Worm (Caenorhabditis elegans) whole organism, L1 larva: ENCODE results near the gene F48E8.4.
A peak's percentile ranks its signal among the peaks of the same experiment; 100 is the strongest.

ENCODE experiments used
- Y116A8C.19 ChIP-seq: sonication (generic microtip); optimal IDR thresholded peaks from 2 replicates; lab custom pipeline; 2016; ENCODE audit warnings: missing compliant biosample characterization, missing genetic modification characterization, borderline replicate concordance
- alr-1 ChIP-seq: fragments of 200-800 bp; sonication (Bioruptor generic); optimal IDR thresholded peaks from 2 replicates; lab custom pipeline; 2018; ENCODE audit warnings: borderline replicate concordance, mild to moderate bottlenecking, missing genetic modification characterization, missing compliant biosample characterization
- ama-1 ChIP-seq: fragments of 150-350 bp; optimal IDR thresholded peaks from 2 replicates; lab custom pipeline; 2014
- ceh-8 ChIP-seq: fragments of 200-800 bp; sonication (Bioruptor generic); optimal IDR thresholded peaks from 2 replicates; lab custom pipeline; 2018; ENCODE audit warnings: mild to moderate bottlenecking, missing genetic modification characterization, moderate library complexity, missing compliant biosample characterization
- ceh-82 ChIP-seq, 3 experiments: fragments of 150-350 bp in 1 of 3; sonication (generic microtip) in 2 of 3; optimal IDR thresholded peaks; 2 replicates each; lab custom pipeline; 2014 to 2017; ENCODE audit warnings: missing biosample characterization in 3 of 3, missing genetic modification characterization in 3 of 3
- elt-3 ChIP-seq, 6 experiments: fragments of 150-350 bp in 1 of 6; sonication (generic microtip); optimal IDR thresholded peaks; 2 replicates each; lab custom pipeline; 2017 to 2018; ENCODE audit warnings: missing biosample characterization in 6 of 6, missing genetic modification characterization in 6 of 6, inconsistent platforms in 1 of 6
- lin-15B ChIP-seq: fragments of 150-350 bp; sonication (generic microtip); optimal IDR thresholded peaks from 3 replicates; lab custom pipeline; 2014; ENCODE audit warnings: missing biosample characterization, missing genetic modification characterization
- mab-9 ChIP-seq: fragments of 200-800 bp; sonication (Bioruptor generic); IDR thresholded peaks from 2 replicates; pipeline ENCODE4 v1.3.6; 2022; ENCODE audit warnings: missing genetic modification reagents, missing genetic modification characterization, missing compliant biosample characterization
- nhr-11 ChIP-seq: fragments of 150-350 bp; optimal IDR thresholded peaks from 2 replicates; lab custom pipeline; 2014; ENCODE audit warnings: missing biosample characterization, missing genetic modification characterization
- nhr-12 ChIP-seq: sonication (generic microtip); optimal IDR thresholded peaks from 2 replicates; lab custom pipeline; 2017; ENCODE audit warnings: missing biosample characterization, missing genetic modification characterization
- nhr-237 ChIP-seq: fragments of 150-350 bp; optimal IDR thresholded peaks from 2 replicates; lab custom pipeline; 2014; ENCODE audit warnings: missing biosample characterization, missing genetic modification characterization
- nhr-77 ChIP-seq: fragments of 150-350 bp; optimal IDR thresholded peaks from 2 replicates; lab custom pipeline; 2014; ENCODE audit warnings: missing biosample characterization, missing genetic modification characterization
- rnt-1 ChIP-seq: sonication (generic microtip); optimal IDR thresholded peaks from 2 replicates; lab custom pipeline; 2016; ENCODE audit warnings: mild to moderate bottlenecking, missing genetic modification characterization, moderate library complexity, missing compliant biosample characterization
- ztf-11 ChIP-seq, 2 experiments: sonication (generic microtip); optimal IDR thresholded peaks; 2 replicates each; lab custom pipeline; 2016 to 2017; ENCODE audit warnings: missing genetic modification characterization in 2 of 2, missing biosample characterization in 1 of 2, missing compliant biosample characterization in 1 of 2

DNA sequence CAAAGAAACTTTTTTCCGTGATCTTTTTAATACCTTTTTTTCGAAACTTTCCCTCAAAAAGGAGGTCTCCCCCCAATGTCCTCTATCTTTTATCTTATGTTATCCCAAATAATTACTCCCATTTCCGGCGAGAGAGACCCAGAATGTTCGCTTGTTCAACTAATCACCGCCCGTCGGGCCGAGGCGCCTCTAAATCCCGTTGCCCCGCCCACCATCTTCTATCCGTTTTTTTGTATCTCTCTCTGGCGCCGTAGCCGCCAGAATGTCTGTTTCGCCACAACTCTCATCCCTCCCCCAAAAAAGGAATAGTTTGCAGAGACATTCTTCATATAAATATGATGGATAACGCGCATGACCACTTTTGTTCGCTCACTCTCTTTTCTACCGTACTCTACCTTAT lies 19.3 kb downstream of the F48E8.4 start:
- TF ChIP-seq ceh-82 (tag; optimal IDR thresholded peaks at IDR 0.05; lab: Kevin White, UChicago) (no peak), lin-15B (tag; lab: Kevin White, UChicago) (no peak), Y116A8C.19 (tag; lab: Kevin White, UChicago) (no peak), nhr-237 (tag; lab: Kevin White, UChicago) (no peak), alr-1 (no peak), elt-3 (tag; optimal IDR thresholded peaks at IDR 0.05; lab: Kevin White, UChicago) (peak in 5 of 6 experiments; percentile 60 to 87 (median 76)), rnt-1 (tag; lab: Kevin White, UChicago) (no peak), mab-9 (GFP tag; lab: Robert Waterston, UW) (no peak), ceh-8 (GFP tag; lab: Kevin White, UChicago) (no peak), ama-1 (lab: Kevin White, UChicago) (no peak), ztf-11 (tag; optimal IDR thresholded peaks at IDR 0.05; lab: Kevin White, UChicago) (no peak), nhr-11 (tag; lab: Kevin White, UChicago) (no peak), nhr-12 (tag; lab: Kevin White, UChicago) (no peak), nhr-77 (no peak)
